Worm (Caenorhabditis elegans) whole organism, L4/young adult: ENCODE data around the gene gtf-2E1.

Source experiments
- W03F9.2 ChIP-seq: fragments of 150-350 bp; optimal IDR thresholded peaks from 2 replicates; lab custom pipeline; 2014; ENCODE audit warnings: missing biosample characterization, missing genetic modification characterization
- dao-5 ChIP-seq: sonication (generic microtip); optimal IDR thresholded peaks from 2 replicates; lab custom pipeline; 2016; ENCODE audit warnings: missing genotype, missing genetic modification characterization, moderate library complexity, missing compliant biosample characterization
- him-1 ChIP-seq: sonication (generic microtip); optimal IDR thresholded peaks from 2 replicates; lab custom pipeline; 2016; ENCODE audit warnings: missing genotype, missing genetic modification reagents, missing genetic modification characterization, missing compliant biosample characterization

DNA sequence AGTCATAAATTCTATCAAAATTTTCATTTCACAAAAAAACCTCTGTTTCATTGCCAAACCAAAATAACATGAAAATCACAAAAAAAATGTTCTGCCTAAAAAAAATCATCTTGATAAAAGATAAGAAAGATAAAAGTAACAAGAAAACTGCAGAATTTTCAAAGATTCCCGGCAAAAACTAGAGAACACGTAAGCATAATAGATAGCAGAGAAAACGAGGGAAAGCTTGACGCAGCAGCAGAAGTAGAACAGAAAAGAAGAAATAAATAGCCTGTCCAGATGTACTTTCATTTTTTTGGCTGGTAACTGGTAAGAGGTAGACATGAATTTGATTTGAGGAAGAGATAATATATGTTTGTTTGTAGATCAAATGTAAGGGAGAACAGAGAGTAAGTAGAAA is 44.3 kb upstream of the gtf-2E1 start:
- TF ChIP-seq him-1 (tag; lab: Kevin White, UChicago) (no peak), dao-5 (tag; lab: Kevin White, UChicago) (no peak), W03F9.2 (tag; lab: Kevin White, UChicago) (no peak)
